Fruit fly (Drosophila melanogaster) whole organism, adult: ENCODE data around the gene CG33252.

Experiments
- CG11617 ChIP-seq: fragments of 200-800 bp; sonication (Bioruptor generic); optimal IDR thresholded peaks from 2 replicates; lab custom pipeline; 2017; ENCODE audit warnings: mild to moderate bottlenecking, missing biosample characterization, missing genetic modification reagents, missing genetic modification characterization
- CG12768 ChIP-seq: fragments of 200-800 bp; sonication (Bioruptor generic); optimal IDR thresholded peaks from 2 replicates; lab custom pipeline; 2017; ENCODE audit warnings: missing biosample characterization, missing genetic modification characterization, mild to moderate bottlenecking, moderate library complexity, missing genetic modification reagents
- CG14711 ChIP-seq: fragments of 200-800 bp; sonication (Bioruptor generic); optimal IDR thresholded peaks from 2 replicates; lab custom pipeline; 2018; ENCODE audit warnings: missing biosample characterization, mild to moderate bottlenecking, missing genetic modification characterization, moderate library complexity
- CG1620 ChIP-seq: fragments of 200-800 bp; sonication (Bioruptor generic); optimal IDR thresholded peaks from 2 replicates; lab custom pipeline; 2016; ENCODE audit warnings: missing biosample characterization, missing genetic modification characterization
- CG33017 ChIP-seq: fragments of 200-800 bp; sonication (Bioruptor generic); optimal IDR thresholded peaks from 2 replicates; lab custom pipeline; 2018; ENCODE audit warnings: missing biosample characterization, mild to moderate bottlenecking, missing genetic modification characterization, moderate library complexity
- CG5204 ChIP-seq: fragments of 200-800 bp; sonication (Bioruptor generic); optimal IDR thresholded peaks from 2 replicates; lab custom pipeline; 2016; ENCODE audit warnings: missing biosample characterization, missing genetic modification characterization
- CG7045 ChIP-seq: fragments of 200-800 bp; sonication (Bioruptor generic); optimal IDR thresholded peaks from 2 replicates; lab custom pipeline; 2017; ENCODE audit warnings: missing biosample characterization, mild to moderate bottlenecking, missing genetic modification characterization
- CG7101 ChIP-seq: fragments of 200-800 bp; sonication (Bioruptor generic); optimal IDR thresholded peaks from 2 replicates; lab custom pipeline; 2018; ENCODE audit warnings: missing biosample characterization, mild to moderate bottlenecking, missing genetic modification characterization, moderate library complexity
- Clk ChIP-seq: fragments of 200-800 bp; sonication (Bioruptor generic); optimal IDR thresholded peaks from 2 replicates; lab custom pipeline; 2017; ENCODE audit warnings: missing biosample characterization, missing genetic modification characterization
- Crg-1 ChIP-seq: fragments of 200-800 bp; sonication (Bioruptor generic); optimal IDR thresholded peaks from 2 replicates; lab custom pipeline; 2016; ENCODE audit warnings: missing biosample characterization, missing genetic modification characterization
- Hr96 ChIP-seq: fragments of 200-800 bp; sonication (Bioruptor generic); optimal IDR thresholded peaks from 2 replicates; lab custom pipeline; 2016; ENCODE audit warnings: missing biosample characterization, missing genetic modification characterization
- Mnt ChIP-seq: fragments of 200-800 bp; sonication (Bioruptor generic); optimal IDR thresholded peaks from 2 replicates; lab custom pipeline; 2016; ENCODE audit warnings: missing biosample characterization, mild to moderate bottlenecking, missing genetic modification characterization
- bab1 ChIP-seq: fragments of 200-800 bp; sonication (Bioruptor generic); optimal IDR thresholded peaks from 3 replicates; lab custom pipeline; 2019; ENCODE audit warnings: missing biosample characterization, mild to moderate bottlenecking, missing genetic modification characterization, moderate library complexity
- cic ChIP-seq: fragments of 200-800 bp; sonication (Bioruptor generic); optimal IDR thresholded peaks from 2 replicates; lab custom pipeline; 2017; ENCODE audit warnings: missing biosample characterization, mild to moderate bottlenecking, missing genetic modification characterization, moderate library complexity
- cnc ChIP-seq, 2 experiments: fragments of >200 bp; optimal IDR thresholded peaks; 2 replicates each; lab custom pipeline; 2017
- kay ChIP-seq: fragments of 200-800 bp; sonication (Bioruptor generic); peaks from one replicate; lab custom pipeline; 2016; ENCODE audit warnings: missing biosample characterization, missing genetic modification characterization, borderline replicate concordance
- ovo ChIP-seq: fragments of 200-800 bp; sonication (Bioruptor generic); optimal IDR thresholded peaks from 2 replicates; lab custom pipeline; 2016; ENCODE audit warnings: missing biosample characterization, missing genetic modification characterization
- pad ChIP-seq: fragments of 200-800 bp; sonication (Bioruptor generic); optimal IDR thresholded peaks from 3 replicates; lab custom pipeline; 2017; ENCODE audit warnings: missing biosample characterization, missing genetic modification characterization, mild to moderate bottlenecking, moderate library complexity, missing genetic modification reagents
- tj ChIP-seq: fragments of 200-800 bp; sonication (Bioruptor generic); optimal IDR thresholded peaks from 3 replicates; lab custom pipeline; 2017; ENCODE audit warnings: missing biosample characterization, mild to moderate bottlenecking, missing genetic modification characterization, moderate library complexity
- toe ChIP-seq: fragments of 200-800 bp; sonication (Bioruptor generic); optimal IDR thresholded peaks from 2 replicates; lab custom pipeline; 2016; ENCODE audit warnings: missing biosample characterization, missing genetic modification characterization

Gene CG33252

DNA sequence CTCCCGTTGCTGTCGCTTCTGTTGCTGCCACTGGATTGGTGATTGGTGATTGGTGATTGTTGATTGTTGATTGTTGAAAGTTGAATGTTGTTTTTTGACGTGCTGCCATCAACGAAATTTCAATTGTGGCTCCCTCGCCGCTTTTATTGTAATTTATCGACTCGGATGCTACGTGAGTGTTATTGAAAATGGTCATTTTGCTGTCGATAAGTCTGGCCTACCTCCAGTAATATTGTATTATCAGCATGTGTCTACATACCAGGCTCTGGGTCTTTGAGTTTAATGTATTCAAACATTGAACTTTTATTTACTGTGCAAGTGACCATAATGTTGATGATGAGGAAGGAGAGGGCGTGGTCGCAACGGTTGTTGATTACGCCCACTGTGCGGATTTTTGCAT lies 5.4 kb upstream of the CG33252 start:
- no peak for TF ChIP-seq toe (GFP tag; lab: Kevin White, UChicago)
- no peak for TF ChIP-seq bab1 (GFP tag; lab: Kevin White, UChicago)
- no peak for TF ChIP-seq cic
- TF ChIP-seq Clk (GFP tag; lab: Kevin White, UChicago), result no peak
- no peak for TF ChIP-seq CG1620 (GFP tag; lab: Kevin White, UChicago)

DNA sequence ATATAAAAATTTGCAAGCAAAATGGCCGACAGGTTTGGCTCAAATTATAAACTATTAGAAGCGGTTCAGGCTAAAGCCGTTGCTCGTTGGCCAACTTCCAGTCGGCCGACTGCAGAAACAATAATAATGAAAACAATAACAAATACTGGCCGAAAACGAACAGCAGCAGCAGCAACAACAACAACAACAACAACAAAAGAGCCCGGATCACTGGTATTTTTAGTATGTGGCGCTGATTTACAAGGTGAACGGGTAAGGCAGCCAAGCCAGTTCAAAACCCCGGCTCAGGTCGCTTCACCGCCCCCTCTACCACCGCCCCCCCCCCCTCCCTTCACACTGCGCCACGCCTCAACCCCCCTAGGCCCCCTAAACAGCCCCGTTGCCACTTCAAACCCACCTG lies 3.3 kb upstream of the CG33252 start:
- TF ChIP-seq ovo (GFP tag; lab: Kevin White, UChicago) (no peak), tj (GFP tag; lab: Kevin White, UChicago) (no peak), cnc (optimal IDR thresholded peaks at IDR 0.05; lab: Kevin White, UChicago) (no peak), Clk (GFP tag; lab: Kevin White, UChicago) (no peak), CG5204 (GFP tag; lab: Kevin White, UChicago) (no peak), toe (GFP tag; lab: Kevin White, UChicago) (no peak)

dm6 chrX:16893034-16893433 lies 4.0 kb downstream of the CG33252 start:
- TF ChIP-seq Clk (GFP tag; lab: Kevin White, UChicago) (no peak), toe (GFP tag; lab: Kevin White, UChicago) (no peak), tj (GFP tag; lab: Kevin White, UChicago) (no peak), kay (GFP tag; lab: Kevin White, UChicago) (peak; percentile 39), Crg-1 (GFP tag; lab: Kevin White, UChicago) (peak; percentile 32), CG11617 (peak; percentile 39), pad (peak; percentile 49), Mnt (GFP tag; lab: Kevin White, UChicago) (peak; percentile 38), CG1620 (GFP tag; lab: Kevin White, UChicago) (peak; percentile 36), ovo (GFP tag; lab: Kevin White, UChicago) (peak; percentile 68), CG33017 (tag; lab: Kevin White, UChicago) (peak; percentile 0), bab1 (GFP tag; lab: Kevin White, UChicago) (no peak), CG12768 (GFP tag; lab: Kevin White, UChicago) (peak; percentile 32), cnc (optimal IDR thresholded peaks at IDR 0.05; lab: Kevin White, UChicago) (no peak), CG5204 (GFP tag; lab: Kevin White, UChicago) (no peak), cic (peak; percentile 64), Hr96 (GFP tag; lab: Kevin White, UChicago) (peak; percentile 30), CG14711 (tag; lab: Kevin White, UChicago) (peak; percentile 23), CG7101 (tag; lab: Kevin White, UChicago) (peak; percentile 51), CG7045 (GFP tag; lab: Kevin White, UChicago) (peak; percentile 6)

DNA sequence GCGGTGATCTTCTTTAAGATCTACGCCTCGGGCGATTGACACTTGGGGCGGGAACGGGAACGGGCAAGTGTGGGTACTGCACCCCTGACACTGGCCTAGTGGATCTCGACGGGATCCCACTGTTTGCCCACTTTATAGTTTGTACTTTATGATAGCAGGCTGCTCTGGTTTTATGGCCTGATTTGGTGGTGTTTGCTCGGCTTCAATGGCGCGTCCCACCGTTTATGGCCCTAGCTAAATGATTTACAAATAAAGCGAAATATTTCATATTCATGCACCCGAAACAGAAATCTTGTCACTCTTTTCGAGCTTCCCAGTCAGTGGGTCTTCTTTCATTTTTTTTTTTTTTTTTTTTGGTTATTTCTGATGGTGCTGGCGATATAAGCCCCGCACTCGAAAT lies 6.4 kb downstream of the CG33252 start:
- peak; percentile 11 for TF ChIP-seq CG14711 (tag; lab: Kevin White, UChicago)
- no peak for TF ChIP-seq Clk (GFP tag; lab: Kevin White, UChicago)
- TF ChIP-seq Crg-1 (GFP tag; lab: Kevin White, UChicago), result no peak
- no peak for TF ChIP-seq ovo (GFP tag; lab: Kevin White, UChicago)
- TF ChIP-seq CG7045 (GFP tag; lab: Kevin White, UChicago), result peak; percentile 52
- TF ChIP-seq pad, result peak; percentile 32
- TF ChIP-seq CG12768 (GFP tag; lab: Kevin White, UChicago), result peak; percentile 29
- TF ChIP-seq cnc (optimal IDR thresholded peaks at IDR 0.05; lab: Kevin White, UChicago), result no peak
- no peak for TF ChIP-seq kay (GFP tag; lab: Kevin White, UChicago)
- TF ChIP-seq CG7101 (tag; lab: Kevin White, UChicago), result peak; percentile 58
- TF ChIP-seq Mnt (GFP tag; lab: Kevin White, UChicago), result peak; percentile 38
- TF ChIP-seq CG33017 (tag; lab: Kevin White, UChicago), result peak; percentile 1
- no peak for TF ChIP-seq Hr96 (GFP tag; lab: Kevin White, UChicago)
- no peak for TF ChIP-seq toe (GFP tag; lab: Kevin White, UChicago)
- TF ChIP-seq cic, result peak; percentile 20
- peak; percentile 42 for TF ChIP-seq CG11617
- TF ChIP-seq tj (GFP tag; lab: Kevin White, UChicago), result peak; percentile 10
- TF ChIP-seq CG1620 (GFP tag; lab: Kevin White, UChicago), result no peak
- TF ChIP-seq bab1 (GFP tag; lab: Kevin White, UChicago), result no peak
- no peak for TF ChIP-seq CG5204 (GFP tag; lab: Kevin White, UChicago)

DNA sequence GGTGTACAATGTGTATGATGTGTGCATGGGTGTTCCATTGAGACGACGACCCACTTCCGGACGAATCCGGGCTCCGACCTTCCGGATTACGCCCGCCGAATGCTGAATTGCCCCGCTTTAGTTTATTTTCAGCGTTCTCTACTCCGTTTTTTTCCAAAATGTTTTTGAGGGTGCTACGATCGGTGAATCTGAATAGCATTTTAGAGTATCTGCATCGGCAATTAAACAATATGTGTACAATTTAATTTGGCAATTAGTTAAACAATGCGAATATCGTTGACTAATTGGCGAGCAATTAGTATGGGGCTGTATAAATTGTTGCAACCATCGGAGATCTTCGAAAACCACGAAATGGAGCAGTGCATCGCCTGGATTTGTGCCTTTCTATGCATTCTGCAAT lies 7.5 kb downstream of the CG33252 start, which contains the start of gene CG13002:
TSS of gene CG13002 (plus strand) at position 301 of the 400 bp plus-strand sequence.
- no peak for TF ChIP-seq CG5204 (GFP tag; lab: Kevin White, UChicago)
- TF ChIP-seq CG12768 (GFP tag; lab: Kevin White, UChicago), result no peak
- TF ChIP-seq Hr96 (GFP tag; lab: Kevin White, UChicago), result no peak
- no peak for TF ChIP-seq CG33017 (tag; lab: Kevin White, UChicago)
- no peak for TF ChIP-seq CG7045 (GFP tag; lab: Kevin White, UChicago)
- no peak for TF ChIP-seq ovo (GFP tag; lab: Kevin White, UChicago)
- no peak for TF ChIP-seq bab1 (GFP tag; lab: Kevin White, UChicago)
- TF ChIP-seq Crg-1 (GFP tag; lab: Kevin White, UChicago), result no peak
- TF ChIP-seq Mnt (GFP tag; lab: Kevin White, UChicago), result no peak
- no peak for TF ChIP-seq CG11617
- TF ChIP-seq kay (GFP tag; lab: Kevin White, UChicago), result no peak
- TF ChIP-seq pad, result no peak
- no peak for TF ChIP-seq CG1620 (GFP tag; lab: Kevin White, UChicago)

DNA sequence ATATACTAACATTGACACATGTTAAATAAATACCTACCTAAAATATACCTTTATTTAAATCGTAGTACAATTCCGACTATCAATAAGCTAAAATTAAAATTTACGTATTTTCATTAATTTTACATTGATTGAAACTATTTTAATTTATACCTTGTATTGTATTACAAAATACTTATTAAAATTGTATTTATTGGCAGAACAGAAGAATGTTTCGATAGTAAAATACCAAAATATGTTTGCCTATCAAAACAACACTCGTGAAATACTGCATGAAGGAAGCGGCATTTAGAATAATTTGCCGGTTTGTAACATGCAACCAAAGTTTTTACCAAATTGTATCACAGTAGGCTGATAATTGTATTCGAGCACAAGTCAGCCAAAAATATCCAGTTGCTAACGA lies 10.4 kb downstream of the CG33252 start, which contains the start of the genes DENR and CG4880:
TSS of gene DENR (minus strand) at position 10 of the 400 bp plus-strand sequence.
TSS of gene CG4880 (plus strand) at position 268 of the 400 bp plus-strand sequence.
- TF ChIP-seq Hr96 (GFP tag; lab: Kevin White, UChicago) (no peak), CG7045 (GFP tag; lab: Kevin White, UChicago) (no peak), CG14711 (tag; lab: Kevin White, UChicago) (no peak), CG1620 (GFP tag; lab: Kevin White, UChicago) (no peak), kay (GFP tag; lab: Kevin White, UChicago) (no peak), cic (no peak), tj (GFP tag; lab: Kevin White, UChicago) (no peak), CG7101 (tag; lab: Kevin White, UChicago) (no peak), bab1 (GFP tag; lab: Kevin White, UChicago) (no peak), CG11617 (no peak), ovo (GFP tag; lab: Kevin White, UChicago) (no peak), Mnt (GFP tag; lab: Kevin White, UChicago) (no peak), CG33017 (tag; lab: Kevin White, UChicago) (no peak), Clk (GFP tag; lab: Kevin White, UChicago) (no peak), CG5204 (GFP tag; lab: Kevin White, UChicago) (no peak), toe (GFP tag; lab: Kevin White, UChicago) (no peak), CG12768 (GFP tag; lab: Kevin White, UChicago) (no peak), cnc (optimal IDR thresholded peaks at IDR 0.05; lab: Kevin White, UChicago) (no peak), pad (no peak), Crg-1 (GFP tag; lab: Kevin White, UChicago) (no peak)
